Worm (Caenorhabditis elegans) whole organism, early embryonic: ENCODE measurements around the gene M03C11.3.

Experiments used
- ama-1 ChIP-seq: fragments of 150-350 bp; optimal IDR thresholded peaks from 2 replicates; lab custom pipeline; 2014
- ceh-13 ChIP-seq: fragments of 200-800 bp; sonication (Bioruptor generic); optimal IDR thresholded peaks from 2 replicates; lab custom pipeline; 2018; ENCODE audit warnings: mild to moderate bottlenecking, missing genetic modification characterization, missing compliant biosample characterization
- ets-7 ChIP-seq: sonication (generic microtip); optimal IDR thresholded peaks from 2 replicates; lab custom pipeline; 2016; ENCODE audit warnings: missing genotype, missing genetic modification characterization, missing compliant biosample characterization
- scrt-1 ChIP-seq: fragments of 200-800 bp; sonication (Bioruptor generic); IDR thresholded peaks from 2 replicates; pipeline ENCODE4 v1.3.6; 2022; ENCODE audit warnings: missing genetic modification characterization, missing compliant biosample characterization
- tbx-11 ChIP-seq: fragments of 200-800 bp; sonication (Bioruptor generic); IDR thresholded peaks from 2 replicates; pipeline ENCODE4 v1.3.6; 2022; ENCODE audit warnings: missing genetic modification characterization, missing compliant biosample characterization

DNA sequence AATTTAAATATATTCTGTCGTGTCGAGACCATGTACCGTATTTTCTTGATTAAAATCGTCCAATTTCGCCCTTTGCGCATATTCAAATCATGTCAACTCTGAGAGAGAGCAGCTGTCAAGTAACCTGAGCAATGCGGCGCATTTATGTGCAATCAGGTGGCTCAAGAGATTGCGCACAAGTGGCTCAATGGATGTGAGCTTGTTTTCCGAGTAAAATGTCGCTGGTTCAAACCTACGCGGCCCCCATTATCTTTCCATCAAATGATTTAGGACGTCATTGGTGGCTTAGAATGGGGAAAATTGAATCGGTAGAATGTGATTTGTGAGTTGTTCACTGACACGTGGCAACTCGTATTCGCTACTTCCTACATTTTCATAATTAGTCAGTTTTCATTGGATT, 27.2 kb downstream of the M03C11.3 start:
- peak; percentile 66; the same call in 1 of the 2 replicates for TF ChIP-seq scrt-1 (GFP tag; lab: Robert Waterston, UW)
- TF ChIP-seq ets-7 (tag; lab: Kevin White, UChicago) = no peak
- no peak for TF ChIP-seq ama-1 (lab: Kevin White, UChicago)
- TF ChIP-seq tbx-11 (GFP tag; lab: Robert Waterston, UW) = 0 out of 2 replicates have a peak, but pooled peaks have one; percentile 49
- TF ChIP-seq ceh-13 (GFP tag; lab: Kevin White, UChicago) = peak; percentile 57
